Worm (Caenorhabditis elegans) whole organism, L1 larva: ENCODE data around the gene F41C6.4.

ENCODE experiments used
- C04F5.9 ChIP-seq: sonication (generic microtip); optimal IDR thresholded peaks from 2 replicates; lab custom pipeline; 2016; ENCODE audit warnings: missing genetic modification characterization, missing compliant biosample characterization
- blmp-1 ChIP-seq: fragments of 150-350 bp; optimal IDR thresholded peaks from 2 replicates; lab custom pipeline; 2014; ENCODE audit warnings: missing biosample characterization, missing genetic modification characterization
- fkh-10 ChIP-seq: sonication (generic microtip); optimal IDR thresholded peaks from 2 replicates; lab custom pipeline; 2017; ENCODE audit warnings: missing biosample characterization, missing genetic modification reagents, missing genetic modification characterization
- lin-13 ChIP-seq: fragments of 150-350 bp; optimal IDR thresholded peaks from 2 replicates; lab custom pipeline; 2014; ENCODE audit warnings: missing biosample characterization, missing genetic modification reagents, missing genetic modification characterization
- mep-1 ChIP-seq: fragments of 150-350 bp; optimal IDR thresholded peaks from 2 replicates; lab custom pipeline; 2014; ENCODE audit warnings: missing biosample characterization, missing genetic modification characterization
- nhr-237 ChIP-seq: fragments of 150-350 bp; optimal IDR thresholded peaks from 2 replicates; lab custom pipeline; 2014; ENCODE audit warnings: missing biosample characterization, missing genetic modification characterization
- skn-1 ChIP-seq: fragments of 150-350 bp; optimal IDR thresholded peaks from 2 replicates; lab custom pipeline; 2014; ENCODE audit warnings: missing biosample characterization, missing genetic modification characterization
- tbx-2 ChIP-seq: sonication (generic microtip); optimal IDR thresholded peaks from 2 replicates; lab custom pipeline; 2016; ENCODE audit warnings: missing genetic modification characterization, missing compliant biosample characterization
- unc-30 ChIP-seq: sonication (generic microtip); optimal IDR thresholded peaks from 2 replicates; lab custom pipeline; 2017; ENCODE audit warnings: missing biosample characterization, missing genetic modification characterization

- TF ChIP-seq blmp-1 (tag; lab: Kevin White, UChicago) (no peak), skn-1 (no peak), lin-13 (GFP tag; lab: Kevin White, UChicago) (no peak), fkh-10 (GFP tag; lab: Kevin White, UChicago) (no peak), mep-1 (tag; lab: Kevin White, UChicago) (no peak), unc-30 (tag; lab: Kevin White, UChicago) (no peak), tbx-2 (tag; lab: Kevin White, UChicago) (no peak), C04F5.9 (tag; lab: Kevin White, UChicago) (no peak), nhr-237 (tag; lab: Kevin White, UChicago) (no peak)
Measured at ce11 chrX:6885227-6885853, 10.7 kb upstream of the F41C6.4 start, which contains the start of gene F41C6.7.
